Fruit fly (Drosophila melanogaster) whole organism, prepupa: ENCODE results near the gene Prp4k.

Experiments used
- Blimp-1 ChIP-seq: fragments of 200-800 bp; sonication (Bioruptor generic); optimal IDR thresholded peaks from 3 replicates; lab custom pipeline; 2017; ENCODE audit warnings: missing biosample characterization, missing genetic modification characterization, mild to moderate bottlenecking, moderate library complexity, missing genetic modification reagents
- CG11294 ChIP-seq: fragments of 200-800 bp; sonication (Bioruptor generic); IDR thresholded peaks from 2 replicates; pipeline ENCODE4 v1.3.6; 2022; ENCODE audit warnings: missing biosample characterization, missing genetic modification characterization
- CG11762 ChIP-seq: fragments of 200-800 bp; sonication (Bioruptor generic); optimal IDR thresholded peaks from 3 replicates; lab custom pipeline; 2016; ENCODE audit warnings: missing biosample characterization, missing genetic modification characterization; ENCODE audit not compliant: insufficient read depth
- CG11902 ChIP-seq: fragments of 200-800 bp; sonication (Bioruptor generic); optimal IDR thresholded peaks from 3 replicates; lab custom pipeline; 2016; ENCODE audit warnings: missing biosample characterization, missing genetic modification characterization
- CG15336 ChIP-seq: fragments of 200-800 bp; sonication (Bioruptor generic); IDR thresholded peaks from 2 replicates; pipeline ENCODE4 v1.3.6; 2022; ENCODE audit warnings: missing biosample characterization, missing genetic modification characterization
- CG1621 ChIP-seq: fragments of 200-800 bp; sonication (Bioruptor generic); optimal IDR thresholded peaks from 3 replicates; lab custom pipeline; 2018; ENCODE audit warnings: missing biosample characterization, mild to moderate bottlenecking, missing genetic modification characterization
- CG16779 ChIP-seq: fragments of 200-800 bp; sonication (Bioruptor generic); optimal IDR thresholded peaks from 3 replicates; lab custom pipeline; 2017; ENCODE audit warnings: missing biosample characterization, mild to moderate bottlenecking, missing genetic modification characterization
- CG4318 ChIP-seq: fragments of 200-800 bp; sonication (Bioruptor generic); optimal IDR thresholded peaks from 3 replicates; lab custom pipeline; 2017; ENCODE audit warnings: missing biosample characterization, mild to moderate bottlenecking, missing genetic modification characterization
- CG6163 ChIP-seq: fragments of 200-800 bp; sonication (Bioruptor generic); IDR thresholded peaks from 3 replicates; pipeline ENCODE4 v1.3.6; 2022; ENCODE audit warnings: missing biosample characterization, missing genetic modification characterization
- CG6854 ChIP-seq: fragments of 200-800 bp; sonication (Bioruptor generic); optimal IDR thresholded peaks from 2 replicates; lab custom pipeline; 2017; ENCODE audit warnings: missing biosample characterization, mild to moderate bottlenecking, missing genetic modification characterization
- CG7368 ChIP-seq: fragments of 200-800 bp; sonication (Bioruptor generic); optimal IDR thresholded peaks from 3 replicates; lab custom pipeline; 2016; ENCODE audit warnings: missing biosample characterization, missing genetic modification characterization
- CG8119 ChIP-seq: fragments of 200-800 bp; sonication (Bioruptor generic); IDR thresholded peaks from 3 replicates; pipeline ENCODE4 v1.3.6; 2022; ENCODE audit warnings: missing biosample characterization, missing genetic modification characterization
- CG8319 ChIP-seq: fragments of 200-800 bp; sonication (Bioruptor generic); optimal IDR thresholded peaks from 3 replicates; lab custom pipeline; 2016; ENCODE audit warnings: missing biosample characterization, missing genetic modification characterization
- CG8632 ChIP-seq: fragments of 200-800 bp; sonication (Bioruptor generic); optimal IDR thresholded peaks from 3 replicates; lab custom pipeline; 2016; ENCODE audit warnings: missing biosample characterization, missing genetic modification characterization
- Eip78C ChIP-seq: fragments of 200-800 bp; sonication (Bioruptor generic); peaks from one replicate; lab custom pipeline; 2016; ENCODE audit warnings: missing biosample characterization, missing genetic modification characterization
- Hr39 ChIP-seq: fragments of 200-800 bp; sonication (Bioruptor generic); optimal IDR thresholded peaks from 2 replicates; lab custom pipeline; 2016; ENCODE audit warnings: missing biosample characterization, missing genetic modification characterization
- Hr4 ChIP-seq: fragments of 200-800 bp; sonication (Bioruptor generic); optimal IDR thresholded peaks from 3 replicates; lab custom pipeline; 2016; ENCODE audit warnings: missing biosample characterization, missing genetic modification characterization
- Sox102F ChIP-seq: fragments of 200-800 bp; sonication (Bioruptor generic); optimal IDR thresholded peaks from 2 replicates; lab custom pipeline; 2016; ENCODE audit warnings: missing biosample characterization, mild to moderate bottlenecking, missing genetic modification characterization
- Sox14 ChIP-seq: fragments of 200-800 bp; sonication (Bioruptor generic); optimal IDR thresholded peaks from 3 replicates; lab custom pipeline; 2016; ENCODE audit warnings: missing biosample characterization, missing genetic modification characterization
- achi ChIP-seq: fragments of 200-800 bp; sonication (Bioruptor generic); optimal IDR thresholded peaks from 3 replicates; lab custom pipeline; 2016; ENCODE audit warnings: missing biosample characterization, missing genetic modification characterization
- acj6 ChIP-seq: fragments of 200-800 bp; sonication (Bioruptor generic); optimal IDR thresholded peaks from 3 replicates; lab custom pipeline; 2016; ENCODE audit warnings: missing biosample characterization, missing genetic modification characterization
- cyc ChIP-seq: fragments of 200-800 bp; sonication (Bioruptor generic); optimal IDR thresholded peaks from 3 replicates; lab custom pipeline; 2016; ENCODE audit warnings: missing biosample characterization, missing genetic modification characterization
- dac ChIP-seq: fragments of 200-800 bp; sonication (Bioruptor generic); optimal IDR thresholded peaks from 2 replicates; lab custom pipeline; 2017; ENCODE audit warnings: missing biosample characterization, mild to moderate bottlenecking, missing genetic modification characterization
- dsx ChIP-seq: fragments of 200-800 bp; optimal IDR thresholded peaks from 3 replicates; lab custom pipeline; 2019; ENCODE audit warnings: missing biosample characterization, mild to moderate bottlenecking, missing genetic modification characterization, moderate library complexity; ENCODE audit not compliant: poor library complexity, severe bottlenecking
- eg ChIP-seq: fragments of 200-800 bp; sonication (Bioruptor generic); IDR thresholded peaks from 3 replicates; pipeline ENCODE4 v1.3.6; 2022; ENCODE audit warnings: missing biosample characterization, missing genetic modification characterization
- fkh ChIP-seq: fragments of 200-800 bp; sonication (Bioruptor generic); optimal IDR thresholded peaks from 3 replicates; lab custom pipeline; 2017; ENCODE audit warnings: missing biosample characterization, mild to moderate bottlenecking, missing genetic modification characterization, moderate library complexity
- net ChIP-seq: fragments of 200-800 bp; sonication (Bioruptor generic); optimal IDR thresholded peaks from 3 replicates; lab custom pipeline; 2016; ENCODE audit warnings: missing biosample characterization, missing genetic modification characterization
- salr ChIP-seq, 2 experiments: fragments of 200-800 bp; sonication (Bioruptor generic); optimal IDR thresholded peaks; 3 replicates each; lab custom pipeline; 2016 to 2018; ENCODE audit warnings: missing biosample characterization in 2 of 2, missing genetic modification characterization in 2 of 2, mild to moderate bottlenecking in 1 of 2
- ss ChIP-seq, 2 experiments: fragments of 200-800 bp; sonication (Bioruptor generic); optimal IDR thresholded peaks; 2 replicates in 1 of 2; 3 replicates in 1 of 2; lab custom pipeline; 2017 to 2018; ENCODE audit warnings: mild to moderate bottlenecking in 2 of 2, missing biosample characterization in 2 of 2, missing genetic modification characterization in 2 of 2, moderate library complexity in 1 of 2
- svp ChIP-seq: fragments of 200-800 bp; sonication (Bioruptor generic); peaks from one replicate; lab custom pipeline; 2016; ENCODE audit warnings: missing biosample characterization, missing genetic modification characterization
- topi ChIP-seq: fragments of 200-800 bp; sonication (Bioruptor generic); optimal IDR thresholded peaks from 3 replicates; lab custom pipeline; 2016; ENCODE audit warnings: missing biosample characterization, missing genetic modification characterization
- vri ChIP-seq: fragments of 200-800 bp; sonication (Bioruptor generic); optimal IDR thresholded peaks from 3 replicates; lab custom pipeline; 2016; ENCODE audit warnings: missing biosample characterization, mild to moderate bottlenecking, missing genetic modification characterization

Prp4k gene

dm6 chr3L:165981-166788, 45.1 kb downstream of the Prp4k start (continued):
- TF ChIP-seq ss (GFP tag; optimal IDR thresholded peaks at IDR 0.05; lab: Kevin White, UChicago) (peak; percentile 20 to 59), acj6 (GFP tag; lab: Kevin White, UChicago) (peak; percentile 29), CG11294 (GFP tag; lab: Robert Waterston, UW) (no peak; the same call in 1 of the 2 replicates), CG6163 (GFP tag; lab: Robert Waterston, UW) (peak; percentile 67), dsx (GFP tag; lab: Kevin White, UChicago) (peak; percentile 45), salr (GFP tag; optimal IDR thresholded peaks at IDR 0.05; lab: Kevin White, UChicago) (peak in 1 of 2 experiments; percentile 23), CG1621 (peak; percentile 3), eg (0 out of 3 replicates have a peak, but pooled peaks have one; percentile 25), CG7368 (GFP tag; lab: Kevin White, UChicago) (peak; percentile 46), CG6854 (GFP tag; lab: Kevin White, UChicago) (peak; percentile 36), CG15336 (GFP tag; lab: Robert Waterston, UW) (peak; percentile 55), CG8632 (GFP tag; lab: Kevin White, UChicago) (no peak), dac (peak; percentile 0), CG4318 (GFP tag; lab: Kevin White, UChicago) (no peak), Hr39 (GFP tag; lab: Kevin White, UChicago) (peak; percentile 30), cyc (GFP tag; lab: Kevin White, UChicago) (peak; percentile 46), Sox14 (GFP tag; lab: Kevin White, UChicago) (peak; percentile 48), CG11762 (GFP tag; lab: Kevin White, UChicago) (no peak), achi (GFP tag; lab: Kevin White, UChicago) (peak; percentile 34), topi (GFP tag; lab: Kevin White, UChicago) (peak; percentile 50), CG8319 (no peak)

DNA sequence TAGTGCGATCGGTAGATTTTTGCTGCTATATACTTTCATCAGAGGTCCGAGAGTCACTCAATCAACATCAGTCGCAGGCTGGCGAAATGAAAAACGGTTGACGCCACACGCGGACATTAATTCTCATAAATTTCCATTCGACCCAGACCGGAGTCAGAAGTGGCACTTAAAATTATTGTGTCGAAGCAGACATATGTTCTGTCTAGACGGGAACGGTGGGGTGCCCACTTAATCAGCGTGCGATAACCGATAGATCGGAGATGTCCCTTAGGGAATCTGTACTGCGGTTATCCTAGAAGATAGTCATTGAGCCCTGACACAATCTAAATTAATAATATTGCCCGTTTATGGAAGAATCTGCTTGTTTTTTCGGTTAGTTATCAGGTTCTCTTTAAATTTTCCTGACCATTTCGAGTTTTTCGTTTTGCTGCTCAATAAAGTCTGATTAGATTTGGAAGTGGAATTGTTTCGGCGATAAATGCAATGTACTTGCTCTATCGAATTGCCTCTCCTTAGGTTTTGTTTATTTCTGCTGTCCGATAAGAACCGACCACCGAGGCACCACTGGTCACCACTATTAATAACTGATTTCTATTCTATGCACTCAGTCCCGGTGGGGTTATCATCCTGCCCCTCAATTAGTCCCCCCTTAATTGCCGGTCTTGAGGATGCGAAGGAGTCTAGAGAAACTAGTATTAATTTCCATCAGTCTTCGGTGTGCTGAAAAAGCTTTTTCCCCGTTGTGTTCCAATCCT, 49.2 kb downstream of the Prp4k start:
- TF ChIP-seq CG8119 (no peak), CG4318 (GFP tag; lab: Kevin White, UChicago) (no peak), acj6 (GFP tag; lab: Kevin White, UChicago) (no peak)

DNA sequence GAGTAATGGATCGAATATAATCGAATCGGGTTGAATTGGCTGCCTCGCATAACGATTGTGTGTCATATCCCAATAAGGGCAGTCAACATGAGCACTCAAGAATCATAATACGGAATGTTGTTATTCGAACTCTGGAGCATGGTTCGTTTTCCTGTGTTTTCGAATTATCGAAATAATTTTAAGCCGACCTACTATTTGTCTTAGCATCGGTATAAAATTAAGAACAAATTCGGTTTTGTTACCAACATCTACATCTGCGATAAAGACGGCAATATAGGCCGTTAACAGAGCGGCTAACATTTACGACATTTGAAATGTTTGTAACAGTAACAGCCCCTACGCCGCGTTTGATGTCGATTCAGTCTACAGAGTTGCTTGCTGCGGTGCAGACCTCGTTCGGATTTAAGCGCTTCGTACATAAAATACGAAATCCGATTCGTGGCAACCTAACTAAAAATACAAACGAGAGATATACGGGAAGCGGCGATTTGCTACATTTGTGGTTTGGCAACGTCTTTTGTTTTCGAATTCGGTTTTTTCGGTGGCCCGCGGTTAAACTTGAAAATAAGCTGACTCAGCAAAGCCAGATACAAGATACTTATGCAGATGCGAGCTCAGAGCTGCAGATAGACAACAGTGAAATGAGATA, 50.7 kb downstream of the Prp4k start:
- TF ChIP-seq ss (GFP tag; optimal IDR thresholded peaks at IDR 0.05; lab: Kevin White, UChicago) (peak in 1 of 2 experiments; percentile 14), Hr4 (GFP tag; lab: Kevin White, UChicago) (no peak), dsx (GFP tag; lab: Kevin White, UChicago) (peak; percentile 44), CG8119 (peak; percentile 42; the same call in 2 of the 3 replicates), CG16779 (tag; lab: Kevin White, UChicago) (no peak), svp (GFP tag; lab: Kevin White, UChicago) (peak; percentile 75), vri (GFP tag; lab: Kevin White, UChicago) (peak; percentile 47), net (GFP tag; lab: Kevin White, UChicago) (peak; percentile 1), CG6854 (GFP tag; lab: Kevin White, UChicago) (peak; percentile 42), Eip78C (GFP tag; lab: Kevin White, UChicago) (peak; percentile 51), CG11902 (GFP tag; lab: Kevin White, UChicago) (no peak), fkh (peak; percentile 24), Sox102F (GFP tag; lab: Kevin White, UChicago) (peak; percentile 8), CG15336 (GFP tag; lab: Robert Waterston, UW) (peak; percentile 22; the same call in 1 of the 2 replicates), dac (no peak), Blimp-1 (GFP tag; lab: Kevin White, UChicago) (peak; percentile 21), CG8319 (no peak)
